Worm (Caenorhabditis elegans) whole organism, L2 larva: ENCODE results near the gene srx-23.

ENCODE experiments used
- C34F6.9 ChIP-seq: fragments of 150-350 bp; optimal IDR thresholded peaks from 2 replicates; lab custom pipeline; 2014; ENCODE audit warnings: missing biosample characterization, missing genetic modification characterization
- R02D3.7 ChIP-seq: fragments of 150-350 bp; optimal IDR thresholded peaks from 2 replicates; lab custom pipeline; 2014; ENCODE audit warnings: missing biosample characterization, missing genetic modification characterization
- Y55F3AM.14 ChIP-seq: fragments of 200-800 bp; sonication (Bioruptor generic); optimal IDR thresholded peaks from 2 replicates; lab custom pipeline; 2018; ENCODE audit warnings: mild to moderate bottlenecking, missing genetic modification characterization, missing compliant biosample characterization
- ZK546.5 ChIP-seq: sonication (generic microtip); optimal IDR thresholded peaks from 2 replicates; lab custom pipeline; 2017; ENCODE audit warnings: missing biosample characterization, missing genetic modification characterization
- alr-1 ChIP-seq: fragments of 150-350 bp; optimal IDR thresholded peaks from 2 replicates; lab custom pipeline; 2014; ENCODE audit warnings: missing biosample characterization, missing genetic modification characterization
- ama-1 ChIP-seq: fragments of 150-350 bp; optimal IDR thresholded peaks from 2 replicates; lab custom pipeline; 2018; ENCODE audit warnings: inconsistent platforms
- blmp-1 ChIP-seq: sonication (generic microtip); optimal IDR thresholded peaks from 2 replicates; lab custom pipeline; 2017; ENCODE audit warnings: missing genetic modification characterization, mild to moderate bottlenecking, missing compliant biosample characterization, antibody characterized with exemption, moderate library complexity; ENCODE audit not compliant: insufficient read depth
- ceh-16 ChIP-seq: fragments of 150-350 bp; optimal IDR thresholded peaks from 2 replicates; lab custom pipeline; 2014; ENCODE audit warnings: missing biosample characterization, missing genetic modification characterization
- crh-2 ChIP-seq: sonication (generic microtip); optimal IDR thresholded peaks from 2 replicates; lab custom pipeline; 2017; ENCODE audit warnings: missing biosample characterization, missing genetic modification characterization
- dmd-4 ChIP-seq: sonication (generic microtip); optimal IDR thresholded peaks from 2 replicates; lab custom pipeline; 2017; ENCODE audit warnings: missing biosample characterization, missing genetic modification characterization
- egl-27 ChIP-seq: sonication (generic microtip); optimal IDR thresholded peaks from 3 replicates; lab custom pipeline; 2017; ENCODE audit warnings: missing biosample characterization, missing genetic modification reagents, missing genetic modification characterization
- elt-1 ChIP-seq: fragments of 150-350 bp; optimal IDR thresholded peaks from 2 replicates; lab custom pipeline; 2014; ENCODE audit warnings: missing biosample characterization, missing genetic modification characterization
- elt-3 ChIP-seq: sonication (generic microtip); optimal IDR thresholded peaks from 2 replicates; lab custom pipeline; 2017; ENCODE audit warnings: missing biosample characterization, missing genetic modification characterization
- fos-1 ChIP-seq: fragments of 150-350 bp; optimal IDR thresholded peaks from 2 replicates; lab custom pipeline; 2014; ENCODE audit warnings: missing biosample characterization, missing genetic modification characterization
- gmeb-1 ChIP-seq: fragments of 150-350 bp; optimal IDR thresholded peaks from 2 replicates; lab custom pipeline; 2014; ENCODE audit warnings: missing biosample characterization, missing genetic modification characterization
- lin-13 ChIP-seq: fragments of 150-350 bp; optimal IDR thresholded peaks from 2 replicates; lab custom pipeline; 2014; ENCODE audit warnings: missing biosample characterization, missing genetic modification reagents, missing genetic modification characterization
- lin-39 ChIP-seq: fragments of 150-350 bp; optimal IDR thresholded peaks from 2 replicates; lab custom pipeline; 2014; ENCODE audit warnings: missing biosample characterization, missing genetic modification reagents, missing genetic modification characterization
- lsy-2 ChIP-seq, 2 experiments: fragments of 150-350 bp in 1 of 2; sonication (generic microtip) in 1 of 2; optimal IDR thresholded peaks; 2 replicates each; lab custom pipeline; 2014 to 2017; ENCODE audit warnings: missing biosample characterization in 2 of 2, missing genetic modification characterization in 2 of 2
- nhr-10 ChIP-seq: sonication (generic microtip); optimal IDR thresholded peaks from 2 replicates; lab custom pipeline; 2017; ENCODE audit warnings: missing biosample characterization, missing genetic modification characterization
- nhr-11 ChIP-seq: fragments of 150-350 bp; optimal IDR thresholded peaks from 2 replicates; lab custom pipeline; 2014; ENCODE audit warnings: missing biosample characterization, missing genetic modification characterization
- nhr-129 ChIP-seq: fragments of 150-350 bp; optimal IDR thresholded peaks from 2 replicates; lab custom pipeline; 2014; ENCODE audit warnings: missing biosample characterization, missing genetic modification characterization
- nhr-21 ChIP-seq: fragments of 150-350 bp; optimal IDR thresholded peaks from 2 replicates; lab custom pipeline; 2014; ENCODE audit warnings: missing biosample characterization, missing genetic modification characterization
- nhr-25 ChIP-seq: fragments of 150-350 bp; sonication (generic microtip); optimal IDR thresholded peaks from 3 replicates; lab custom pipeline; 2014; ENCODE audit warnings: missing biosample characterization, missing genetic modification characterization
- nhr-6 ChIP-seq: fragments of 150-350 bp; optimal IDR thresholded peaks from 2 replicates; lab custom pipeline; 2014; ENCODE audit warnings: missing biosample characterization, missing genetic modification characterization
- peb-1 ChIP-seq: fragments of 150-350 bp; optimal IDR thresholded peaks from 2 replicates; lab custom pipeline; 2014; ENCODE audit warnings: missing biosample characterization, missing genetic modification characterization
- sem-4 ChIP-seq: fragments of 150-350 bp; optimal IDR thresholded peaks from 2 replicates; lab custom pipeline; 2014; ENCODE audit warnings: missing biosample characterization, missing genetic modification reagents, missing genetic modification characterization
- skn-1 ChIP-seq: sonication (generic microtip); optimal IDR thresholded peaks from 2 replicates; lab custom pipeline; 2017; ENCODE audit warnings: missing biosample characterization, missing genetic modification characterization
- sma-3 ChIP-seq: sonication (generic microtip); optimal IDR thresholded peaks from 2 replicates; lab custom pipeline; 2016; ENCODE audit warnings: missing genetic modification reagents, missing genetic modification characterization, missing compliant biosample characterization
- sma-9 ChIP-seq, 2 experiments: fragments of 150-350 bp in 1 of 2; sonication (generic microtip) in 1 of 2; optimal IDR thresholded peaks; 2 replicates each; lab custom pipeline; 2014 to 2016; ENCODE audit warnings: missing genetic modification characterization in 2 of 2, mild to moderate bottlenecking in 1 of 2, missing biosample characterization in 1 of 2, missing compliant biosample characterization in 1 of 2, missing genetic modification reagents in 1 of 2, moderate library complexity in 1 of 2
- snpc-4 ChIP-seq: fragments of 150-350 bp; optimal IDR thresholded peaks from 2 replicates; lab custom pipeline; 2014; ENCODE audit warnings: missing biosample characterization, missing genetic modification characterization
- unc-39 ChIP-seq: fragments of 150-350 bp; optimal IDR thresholded peaks from 2 replicates; lab custom pipeline; 2014; ENCODE audit warnings: missing biosample characterization, missing genetic modification characterization
- ztf-1 ChIP-seq: fragments of 200-800 bp; sonication (Bioruptor generic); conservative IDR thresholded peaks from 2 replicates; pipeline ENCODE4 v1.3.6; 2022; ENCODE audit warnings: missing genetic modification characterization, missing compliant biosample characterization
- ztf-11 ChIP-seq: sonication (generic microtip); optimal IDR thresholded peaks from 2 replicates; lab custom pipeline; 2017; ENCODE audit warnings: missing biosample characterization, missing genetic modification characterization
- ztf-4 ChIP-seq: fragments of 150-350 bp; optimal IDR thresholded peaks from 2 replicates; lab custom pipeline; 2014; ENCODE audit warnings: missing biosample characterization, missing genetic modification characterization

Gene srx-23

ce11 chrV:636281-636680 lies 45.9 kb upstream of the srx-23 start, which contains the start of gene pals-31:
TSS of gene pals-31 (plus strand) at chrV:636581.
- TF ChIP-seq blmp-1 (tag; lab: Kevin White, UChicago): no peak
- no peak for TF ChIP-seq skn-1 (tag; lab: Kevin White, UChicago)
- no peak for TF ChIP-seq egl-27 (tag; lab: Kevin White, UChicago)
- no peak for TF ChIP-seq nhr-25
- no peak for TF ChIP-seq sma-9 (GFP tag; optimal IDR thresholded peaks at IDR 0.05; lab: Kevin White, UChicago)
- TF ChIP-seq sma-9 (tag; optimal IDR thresholded peaks at IDR 0.05; lab: Kevin White, UChicago): no peak
- no peak for TF ChIP-seq ztf-1
- TF ChIP-seq ZK546.5 (tag; lab: Kevin White, UChicago): no peak

ce11 chrV:638328-638727 lies 43.8 kb upstream of the srx-23 start, which contains the start of gene srj-37:
TSS of gene srj-37 (plus strand) at chrV:638628.
- TF ChIP-seq unc-39 (tag; lab: Kevin White, UChicago) (no peak), dmd-4 (tag; lab: Kevin White, UChicago) (no peak)

- TF ChIP-seq nhr-129 (tag; lab: Kevin White, UChicago): peak; percentile 35
- TF ChIP-seq R02D3.7 (tag; lab: Kevin White, UChicago): no peak
- TF ChIP-seq sma-9 (GFP tag; optimal IDR thresholded peaks at IDR 0.05; lab: Kevin White, UChicago): peak; percentile 12
- no peak for TF ChIP-seq sma-9 (tag; optimal IDR thresholded peaks at IDR 0.05; lab: Kevin White, UChicago)
- TF ChIP-seq C34F6.9 (tag; lab: Kevin White, UChicago): peak; percentile 32
- no peak for TF ChIP-seq lsy-2 (tag; optimal IDR thresholded peaks at IDR 0.05; lab: Kevin White, UChicago)
These were observed 39.4 kb upstream of the srx-23 start, which contains the start of gene nhr-190 for ce11 chrV:642750-643149. TSS of gene nhr-190 (minus strand) at chrV:642924.

- TF ChIP-seq alr-1 (no peak), nhr-6 (no peak), lsy-2 (tag; optimal IDR thresholded peaks at IDR 0.05; lab: Kevin White, UChicago) (no peak), ztf-4 (tag; lab: Kevin White, UChicago) (no peak), nhr-10 (tag; lab: Kevin White, UChicago) (no peak), elt-3 (tag; lab: Kevin White, UChicago) (no peak), peb-1 (tag; lab: Kevin White, UChicago) (no peak), elt-1 (tag; lab: Kevin White, UChicago) (no peak)
These were observed 36.0 kb upstream of the srx-23 start, which contains the start of gene F48G7.12 for ce11 chrV:646129-646528. TSS of gene F48G7.12 (minus strand) at chrV:646229.

ce11 chrV:646888-647287 lies 35.2 kb upstream of the srx-23 start, which contains the start of gene ugt-42:
TSS of gene ugt-42 (plus strand) at chrV:647188.
- no peak for TF ChIP-seq ztf-11
- no peak for TF ChIP-seq blmp-1 (tag; lab: Kevin White, UChicago)
- no peak for TF ChIP-seq nhr-21 (tag; lab: Kevin White, UChicago)
- no peak for TF ChIP-seq fos-1
- TF ChIP-seq nhr-129 (tag; lab: Kevin White, UChicago): no peak
- TF ChIP-seq lin-13: no peak
- no peak for TF ChIP-seq lin-39 (tag; lab: Kevin White, UChicago)
- no peak for TF ChIP-seq sma-3 (GFP tag; lab: Kevin White, UChicago)
- TF ChIP-seq crh-2 (tag; lab: Kevin White, UChicago): no peak
- no peak for TF ChIP-seq Y55F3AM.14 (GFP tag; lab: Kevin White, UChicago)
- no peak for TF ChIP-seq sem-4 (tag; lab: Kevin White, UChicago)
- TF ChIP-seq skn-1 (tag; lab: Kevin White, UChicago): no peak
- no peak for TF ChIP-seq gmeb-1 (tag; lab: Kevin White, UChicago)
- TF ChIP-seq snpc-4 (tag; lab: Kevin White, UChicago): no peak
- TF ChIP-seq nhr-6: no peak
- no peak for TF ChIP-seq dmd-4 (tag; lab: Kevin White, UChicago)
- TF ChIP-seq, all 48 proteins: peak for 0

- TF ChIP-seq sma-3 (GFP tag; lab: Kevin White, UChicago): no peak
- TF ChIP-seq ama-1: no peak
- no peak for TF ChIP-seq nhr-11
- TF ChIP-seq ceh-16: no peak
- no peak for TF ChIP-seq ZK546.5 (tag; lab: Kevin White, UChicago)
- TF ChIP-seq snpc-4 (tag; lab: Kevin White, UChicago): no peak
- TF ChIP-seq sem-4 (tag; lab: Kevin White, UChicago): no peak
- TF ChIP-seq unc-39 (tag; lab: Kevin White, UChicago): no peak
These were observed 29.2 kb upstream of the srx-23 start, which contains the start of gene srj-5 for ce11 chrV:652940-653339. TSS of gene srj-5 (minus strand) at chrV:653040.
